Fruit fly (Drosophila melanogaster): ENCODE measurements around the gene Hel25E.

DNA sequence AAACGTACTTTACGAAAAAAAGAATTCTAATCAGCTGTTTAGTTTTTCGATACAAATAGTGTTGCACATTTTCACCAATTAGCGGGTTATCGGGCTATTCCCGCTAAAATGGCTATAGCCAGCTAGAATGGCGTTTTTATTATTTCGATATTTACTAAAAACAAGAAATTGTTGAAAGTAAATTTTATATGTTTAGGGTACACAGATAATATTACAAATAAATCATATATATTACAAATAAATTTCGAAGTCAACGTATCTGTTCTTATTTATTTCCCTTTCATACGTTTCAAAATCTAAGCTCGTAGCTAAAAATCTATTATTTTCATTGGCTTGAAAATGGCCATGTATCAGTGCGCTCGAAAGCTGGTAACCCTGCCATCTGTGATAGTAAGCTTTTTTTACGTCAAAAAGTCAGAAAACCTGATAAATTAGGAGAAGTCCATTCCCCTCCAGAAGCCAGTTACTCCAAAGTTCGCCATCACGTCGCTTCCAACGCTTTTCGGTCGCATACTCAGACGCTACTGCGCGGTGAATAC lies 22.2 kb downstream of the Hel25E start, which contains the start of the genes CG7382 and cl:
- TF ChIP-seq woc (GFP tag; optimal IDR thresholded peaks at IDR 0.05) (no peak), N (GFP tag; optimal IDR thresholded peaks at IDR 0.05) (no peak), pan (optimal IDR thresholded peaks at IDR 0.05) (no peak), dmrt93B (GFP tag; optimal IDR thresholded peaks at IDR 0.05) (peak; percentile 44)

Data from whole organism, wandering third instar larva.